Worm (Caenorhabditis elegans) whole organism, early embryonic: Measurements from ENCODE around the gene clec-76.

Source experiments
- B0310.2 ChIP-seq: sonication (generic microtip); optimal IDR thresholded peaks from 2 replicates; lab custom pipeline; 2016; ENCODE audit warnings: mild to moderate bottlenecking, missing genetic modification characterization, missing compliant biosample characterization
- ama-1 ChIP-seq: fragments of 150-350 bp; optimal IDR thresholded peaks from 2 replicates; lab custom pipeline; 2014
- ceh-13 ChIP-seq: fragments of 200-800 bp; sonication (Bioruptor generic); optimal IDR thresholded peaks from 2 replicates; lab custom pipeline; 2018; ENCODE audit warnings: mild to moderate bottlenecking, missing genetic modification characterization, missing compliant biosample characterization
- ceh-36 ChIP-seq: sonication (generic microtip); optimal IDR thresholded peaks from 2 replicates; lab custom pipeline; 2016; ENCODE audit warnings: missing genetic modification characterization, inconsistent platforms, missing compliant biosample characterization
- flt-1 ChIP-seq: fragments of 200-800 bp; sonication (Bioruptor generic); IDR thresholded peaks from 2 replicates; pipeline ENCODE4 v1.3.6; 2022; ENCODE audit warnings: missing genetic modification characterization, missing compliant biosample characterization
- hmbx-1 ChIP-seq: sonication (generic microtip); optimal IDR thresholded peaks from 2 replicates; lab custom pipeline; 2016; ENCODE audit warnings: mild to moderate bottlenecking, missing genetic modification characterization, missing compliant biosample characterization
- hmg-4 ChIP-seq: fragments of 200-800 bp; sonication (Bioruptor generic); optimal IDR thresholded peaks from 2 replicates; lab custom pipeline; 2018; ENCODE audit warnings: mild to moderate bottlenecking, missing genetic modification characterization, missing compliant biosample characterization
- sea-1 ChIP-seq: fragments of 200-800 bp; sonication (Bioruptor generic); conservative IDR thresholded peaks from 2 replicates; pipeline ENCODE4 v1.3.6; 2022; ENCODE audit warnings: missing genetic modification characterization, missing compliant biosample characterization
- tbx-37 ChIP-seq: fragments of 200-800 bp; sonication (Bioruptor generic); conservative IDR thresholded peaks from 2 replicates; pipeline ENCODE4 v1.3.6; 2022; ENCODE audit warnings: missing genetic modification reagents, missing genetic modification characterization, missing compliant biosample characterization

ce11 chrIV:4014341-4014826 lies 49.3 kb downstream of the clec-76 start:
- TF ChIP-seq B0310.2 (tag; lab: Kevin White, UChicago) = no peak
- TF ChIP-seq flt-1 (GFP tag; lab: Robert Waterston, UW) = no peak
- no peak for TF ChIP-seq ama-1
- TF ChIP-seq ceh-13 (GFP tag; lab: Kevin White, UChicago) = no peak
- no peak for TF ChIP-seq hmbx-1 (tag; lab: Kevin White, UChicago)
- no peak for TF ChIP-seq sea-1 (GFP tag; lab: Robert Waterston, UW)
- TF ChIP-seq hmg-4 (GFP tag; lab: Kevin White, UChicago) = no peak
- no peak for TF ChIP-seq ceh-36 (tag; lab: Kevin White, UChicago)
- TF ChIP-seq tbx-37 (GFP tag; lab: Robert Waterston, UW) = no peak
